Fruit fly (Drosophila melanogaster) whole organism, prepupa: ENCODE data around the gene salr.

ENCODE experiments used
- Blimp-1 ChIP-seq: fragments of 200-800 bp; sonication (Bioruptor generic); optimal IDR thresholded peaks from 3 replicates; lab custom pipeline; 2017; ENCODE audit warnings: missing biosample characterization, missing genetic modification characterization, mild to moderate bottlenecking, moderate library complexity, missing genetic modification reagents
- CG10631 ChIP-seq: fragments of 200-800 bp; sonication (Bioruptor generic); optimal IDR thresholded peaks from 2 replicates; lab custom pipeline; 2016; ENCODE audit warnings: missing biosample characterization, missing genetic modification characterization
- CG10669 ChIP-seq: fragments of 200-800 bp; sonication (Bioruptor generic); optimal IDR thresholded peaks from 3 replicates; lab custom pipeline; 2018; ENCODE audit warnings: missing biosample characterization, mild to moderate bottlenecking, missing genetic modification characterization, moderate library complexity
- CG11294 ChIP-seq: fragments of 200-800 bp; sonication (Bioruptor generic); IDR thresholded peaks from 2 replicates; pipeline ENCODE4 v1.3.6; 2022; ENCODE audit warnings: missing biosample characterization, missing genetic modification characterization
- CG15336 ChIP-seq: fragments of 200-800 bp; sonication (Bioruptor generic); IDR thresholded peaks from 2 replicates; pipeline ENCODE4 v1.3.6; 2022; ENCODE audit warnings: missing biosample characterization, missing genetic modification characterization
- CG1621 ChIP-seq: fragments of 200-800 bp; sonication (Bioruptor generic); optimal IDR thresholded peaks from 3 replicates; lab custom pipeline; 2018; ENCODE audit warnings: missing biosample characterization, mild to moderate bottlenecking, missing genetic modification characterization
- CG3032 ChIP-seq: fragments of 200-800 bp; optimal IDR thresholded peaks from 2 replicates; lab custom pipeline; 2019; ENCODE audit warnings: missing biosample characterization, mild to moderate bottlenecking, missing genetic modification characterization, moderate library complexity
- CG31627 ChIP-seq: fragments of 200-800 bp; sonication (Bioruptor generic); optimal IDR thresholded peaks from 3 replicates; lab custom pipeline; 2016; ENCODE audit warnings: missing biosample characterization, missing genetic modification characterization
- CG32006 ChIP-seq: fragments of 200-800 bp; sonication (Bioruptor generic); optimal IDR thresholded peaks from 3 replicates; lab custom pipeline; 2017; ENCODE audit warnings: missing biosample characterization, mild to moderate bottlenecking, missing genetic modification characterization
- CG34406 ChIP-seq: fragments of 200-800 bp; sonication (Bioruptor generic); optimal IDR thresholded peaks from 3 replicates; lab custom pipeline; 2016; ENCODE audit warnings: missing biosample characterization, missing genetic modification characterization
- CG3919 ChIP-seq: fragments of 200-800 bp; sonication (Bioruptor generic); optimal IDR thresholded peaks from 3 replicates; lab custom pipeline; 2016; ENCODE audit warnings: missing biosample characterization, missing genetic modification characterization
- CG6163 ChIP-seq: fragments of 200-800 bp; sonication (Bioruptor generic); IDR thresholded peaks from 3 replicates; pipeline ENCODE4 v1.3.6; 2022; ENCODE audit warnings: missing biosample characterization, missing genetic modification characterization
- CG6792 ChIP-seq: fragments of 200-800 bp; sonication (Bioruptor generic); optimal IDR thresholded peaks from 3 replicates; lab custom pipeline; 2016; ENCODE audit warnings: missing biosample characterization, missing genetic modification characterization
- CG6854 ChIP-seq: fragments of 200-800 bp; sonication (Bioruptor generic); optimal IDR thresholded peaks from 2 replicates; lab custom pipeline; 2017; ENCODE audit warnings: missing biosample characterization, mild to moderate bottlenecking, missing genetic modification characterization
- CG8119 ChIP-seq: fragments of 200-800 bp; sonication (Bioruptor generic); IDR thresholded peaks from 3 replicates; pipeline ENCODE4 v1.3.6; 2022; ENCODE audit warnings: missing biosample characterization, missing genetic modification characterization
- CG8319 ChIP-seq: fragments of 200-800 bp; sonication (Bioruptor generic); optimal IDR thresholded peaks from 3 replicates; lab custom pipeline; 2016; ENCODE audit warnings: missing biosample characterization, missing genetic modification characterization
- CG8632 ChIP-seq: fragments of 200-800 bp; sonication (Bioruptor generic); optimal IDR thresholded peaks from 3 replicates; lab custom pipeline; 2016; ENCODE audit warnings: missing biosample characterization, missing genetic modification characterization
- CG9139 ChIP-seq: fragments of 200-800 bp; sonication (Bioruptor generic); optimal IDR thresholded peaks from 3 replicates; lab custom pipeline; 2017; ENCODE audit warnings: missing biosample characterization, mild to moderate bottlenecking, missing genetic modification characterization
- Eip78C ChIP-seq: fragments of 200-800 bp; sonication (Bioruptor generic); peaks from one replicate; lab custom pipeline; 2016; ENCODE audit warnings: missing biosample characterization, missing genetic modification characterization
- Eip93F ChIP-seq: fragments of 200-800 bp; sonication (Bioruptor generic); optimal IDR thresholded peaks from 2 replicates; lab custom pipeline; 2016; ENCODE audit warnings: missing biosample characterization, mild to moderate bottlenecking, missing genetic modification characterization
- Ets96B ChIP-seq: fragments of 200-800 bp; optimal IDR thresholded peaks from 2 replicates; lab custom pipeline; 2019; ENCODE audit warnings: missing biosample characterization, mild to moderate bottlenecking, missing genetic modification characterization, moderate library complexity
- Gug ChIP-seq: fragments of 200-800 bp; sonication (Bioruptor generic); IDR thresholded peaks from 2 replicates; pipeline ENCODE4 v1.3.6; 2022; ENCODE audit warnings: missing biosample characterization, missing genetic modification characterization
- Hr38 ChIP-seq: sonication (Bioruptor generic); optimal IDR thresholded peaks from 2 replicates; lab custom pipeline; 2016; ENCODE audit warnings: missing biosample characterization, missing genetic modification characterization
- Hr39 ChIP-seq: fragments of 200-800 bp; sonication (Bioruptor generic); optimal IDR thresholded peaks from 2 replicates; lab custom pipeline; 2016; ENCODE audit warnings: missing biosample characterization, missing genetic modification characterization
- Lpt ChIP-seq: fragments of 200-800 bp; sonication (Bioruptor generic); optimal IDR thresholded peaks from 3 replicates; lab custom pipeline; 2016; ENCODE audit warnings: missing biosample characterization, missing genetic modification characterization
- Met ChIP-seq: fragments of 200-800 bp; sonication (Bioruptor generic); optimal IDR thresholded peaks from 3 replicates; lab custom pipeline; 2016; ENCODE audit warnings: missing biosample characterization, missing genetic modification characterization
- OdsH ChIP-seq: fragments of 200-800 bp; sonication (Bioruptor generic); optimal IDR thresholded peaks from 3 replicates; lab custom pipeline; 2016; ENCODE audit warnings: missing biosample characterization, missing genetic modification characterization
- Smox ChIP-seq: fragments of 200-800 bp; sonication (Bioruptor generic); optimal IDR thresholded peaks from 3 replicates; lab custom pipeline; 2016; ENCODE audit warnings: missing biosample characterization, missing genetic modification characterization
- Sox102F ChIP-seq: fragments of 200-800 bp; sonication (Bioruptor generic); optimal IDR thresholded peaks from 2 replicates; lab custom pipeline; 2016; ENCODE audit warnings: missing biosample characterization, mild to moderate bottlenecking, missing genetic modification characterization
- Sox14 ChIP-seq: fragments of 200-800 bp; sonication (Bioruptor generic); optimal IDR thresholded peaks from 3 replicates; lab custom pipeline; 2016; ENCODE audit warnings: missing biosample characterization, missing genetic modification characterization
- Sox15 ChIP-seq: fragments of 200-800 bp; sonication (Bioruptor generic); optimal IDR thresholded peaks from 3 replicates; lab custom pipeline; 2016; ENCODE audit warnings: missing biosample characterization, missing genetic modification characterization
- achi ChIP-seq: fragments of 200-800 bp; sonication (Bioruptor generic); optimal IDR thresholded peaks from 3 replicates; lab custom pipeline; 2016; ENCODE audit warnings: missing biosample characterization, missing genetic modification characterization
- cyc ChIP-seq: fragments of 200-800 bp; sonication (Bioruptor generic); optimal IDR thresholded peaks from 3 replicates; lab custom pipeline; 2016; ENCODE audit warnings: missing biosample characterization, missing genetic modification characterization
- dsx ChIP-seq: fragments of 200-800 bp; optimal IDR thresholded peaks from 3 replicates; lab custom pipeline; 2019; ENCODE audit warnings: missing biosample characterization, mild to moderate bottlenecking, missing genetic modification characterization, moderate library complexity; ENCODE audit not compliant: poor library complexity, severe bottlenecking
- eg ChIP-seq: fragments of 200-800 bp; sonication (Bioruptor generic); IDR thresholded peaks from 3 replicates; pipeline ENCODE4 v1.3.6; 2022; ENCODE audit warnings: missing biosample characterization, missing genetic modification characterization
- esn ChIP-seq: fragments of 200-800 bp; sonication (Bioruptor generic); optimal IDR thresholded peaks from 2 replicates; lab custom pipeline; 2016; ENCODE audit warnings: missing biosample characterization, mild to moderate bottlenecking, missing genetic modification characterization, moderate library complexity
- fd59A ChIP-seq: fragments of 200-800 bp; sonication (Bioruptor generic); optimal IDR thresholded peaks from 2 replicates; lab custom pipeline; 2017; ENCODE audit warnings: missing biosample characterization, mild to moderate bottlenecking, missing genetic modification characterization, missing genetic modification reagents
- fd85E ChIP-seq: fragments of 200-800 bp; sonication (Bioruptor generic); optimal IDR thresholded peaks from 3 replicates; lab custom pipeline; 2016; ENCODE audit warnings: missing biosample characterization, missing genetic modification characterization
- fkh ChIP-seq: fragments of 200-800 bp; sonication (Bioruptor generic); optimal IDR thresholded peaks from 3 replicates; lab custom pipeline; 2017; ENCODE audit warnings: missing biosample characterization, mild to moderate bottlenecking, missing genetic modification characterization, moderate library complexity
- lz ChIP-seq: fragments of 200-800 bp; sonication (Bioruptor generic); optimal IDR thresholded peaks from 3 replicates; lab custom pipeline; 2016; ENCODE audit warnings: missing biosample characterization, missing genetic modification characterization
- net ChIP-seq: fragments of 200-800 bp; sonication (Bioruptor generic); optimal IDR thresholded peaks from 3 replicates; lab custom pipeline; 2016; ENCODE audit warnings: missing biosample characterization, missing genetic modification characterization
- pdm3 ChIP-seq: fragments of 200-800 bp; sonication (Bioruptor generic); optimal IDR thresholded peaks from 3 replicates; lab custom pipeline; 2016; ENCODE audit warnings: missing biosample characterization, missing genetic modification characterization
- salr ChIP-seq, 2 experiments: fragments of 200-800 bp; sonication (Bioruptor generic); optimal IDR thresholded peaks; 3 replicates each; lab custom pipeline; 2016 to 2018; ENCODE audit warnings: missing biosample characterization in 2 of 2, missing genetic modification characterization in 2 of 2, mild to moderate bottlenecking in 1 of 2
- spab ChIP-seq: fragments of 200-800 bp; sonication (Bioruptor generic); optimal IDR thresholded peaks from 2 replicates; lab custom pipeline; 2017; ENCODE audit warnings: missing biosample characterization, mild to moderate bottlenecking, missing genetic modification characterization, missing genetic modification reagents
- svp ChIP-seq: fragments of 200-800 bp; sonication (Bioruptor generic); peaks from one replicate; lab custom pipeline; 2016; ENCODE audit warnings: missing biosample characterization, missing genetic modification characterization
- topi ChIP-seq: fragments of 200-800 bp; sonication (Bioruptor generic); optimal IDR thresholded peaks from 3 replicates; lab custom pipeline; 2016; ENCODE audit warnings: missing biosample characterization, missing genetic modification characterization
- vri ChIP-seq: fragments of 200-800 bp; sonication (Bioruptor generic); optimal IDR thresholded peaks from 3 replicates; lab custom pipeline; 2016; ENCODE audit warnings: missing biosample characterization, mild to moderate bottlenecking, missing genetic modification characterization

Gene salr

DNA sequence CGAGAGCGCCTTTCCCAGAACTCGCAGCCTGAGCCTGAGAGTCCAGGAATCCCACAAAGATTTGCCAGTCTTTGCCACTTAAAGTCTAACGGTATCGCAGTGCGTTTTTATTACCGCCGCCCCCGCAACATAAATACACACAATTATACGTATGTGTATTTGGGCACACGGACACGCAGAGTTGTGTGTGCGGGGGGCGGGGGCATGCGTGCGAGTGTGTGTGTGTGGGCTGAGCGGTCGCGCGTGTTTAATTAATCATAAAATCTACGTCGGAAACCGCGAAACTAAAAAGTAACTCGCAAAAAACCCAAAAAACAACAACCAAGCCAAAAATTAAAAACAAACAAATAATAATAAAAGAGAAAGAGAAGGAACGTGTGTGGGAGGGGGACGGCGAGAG is 520 bp downstream of the salr start:
- no peak for TF ChIP-seq Blimp-1 (GFP tag; lab: Kevin White, UChicago)
- TF ChIP-seq, all 60 proteins: peak for 0

DNA sequence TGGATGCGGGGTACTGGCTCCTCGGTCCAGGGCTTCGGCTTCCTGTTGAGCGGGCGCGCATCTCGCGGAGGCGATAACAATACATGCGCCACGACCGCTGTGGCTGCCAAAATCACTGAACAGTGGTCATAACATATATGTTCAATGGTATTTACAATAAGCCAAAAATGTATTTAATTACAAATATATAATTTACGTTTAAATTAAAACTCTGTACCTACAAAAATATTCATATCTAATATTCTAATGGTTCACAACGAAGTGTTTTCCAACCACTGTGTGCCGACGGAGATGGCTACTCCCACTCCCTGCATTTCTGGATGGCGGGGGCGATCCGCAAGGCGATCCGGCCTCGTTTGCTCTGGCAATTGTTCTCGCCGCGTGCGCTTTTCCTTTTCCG is 26.1 kb downstream of the salr start:
- TF ChIP-seq salr (GFP tag; optimal IDR thresholded peaks at IDR 0.05; lab: Kevin White, UChicago): peak in 1 of 2 experiments; percentile 73
- peak; percentile 47 for TF ChIP-seq CG15336 (GFP tag; lab: Robert Waterston, UW)
- peak; percentile 12 for TF ChIP-seq Hr39 (GFP tag; lab: Kevin White, UChicago)
- peak; percentile 43 for TF ChIP-seq Met (GFP tag; lab: Kevin White, UChicago)
- peak; percentile 50 for TF ChIP-seq esn (GFP tag; lab: Kevin White, UChicago)
- TF ChIP-seq CG3032 (tag; lab: Kevin White, UChicago): no peak
- peak; percentile 28; the same call in 2 of the 3 replicates for TF ChIP-seq CG8119
- no peak for TF ChIP-seq fkh (GFP tag; lab: Kevin White, UChicago)
- peak; percentile 59 for TF ChIP-seq Eip78C
- peak; percentile 30 for TF ChIP-seq lz (GFP tag; lab: Kevin White, UChicago)
- peak; percentile 6 for TF ChIP-seq CG31627 (GFP tag; lab: Kevin White, UChicago)
- TF ChIP-seq CG10631 (GFP tag; lab: Kevin White, UChicago): peak; percentile 12
- TF ChIP-seq CG3919 (GFP tag; lab: Kevin White, UChicago): peak; percentile 38
- no peak for TF ChIP-seq Sox15 (GFP tag; lab: Kevin White, UChicago)
- no peak for TF ChIP-seq CG11294 (GFP tag; lab: Robert Waterston, UW)
- TF ChIP-seq Sox14 (GFP tag; lab: Kevin White, UChicago): peak; percentile 26
- peak; percentile 7 for TF ChIP-seq cyc (GFP tag; lab: Kevin White, UChicago)
- TF ChIP-seq Lpt (GFP tag; lab: Kevin White, UChicago): no peak
- peak; percentile 7 for TF ChIP-seq pdm3 (GFP tag; lab: Kevin White, UChicago)
- TF ChIP-seq Sox102F (GFP tag; lab: Kevin White, UChicago): peak; percentile 29
- no peak for TF ChIP-seq fd59A
- TF ChIP-seq OdsH: peak; percentile 31
- TF ChIP-seq Ets96B (tag; lab: Kevin White, UChicago): peak; percentile 15
- TF ChIP-seq topi (GFP tag; lab: Kevin White, UChicago): peak; percentile 14
- no peak for TF ChIP-seq spab (GFP tag; lab: Kevin White, UChicago)
- TF ChIP-seq CG9139: no peak
- no peak for TF ChIP-seq fd85E
- peak; percentile 76 for TF ChIP-seq svp (GFP tag; lab: Kevin White, UChicago)
- TF ChIP-seq eg (GFP tag; lab: Robert Waterston, UW): 0 out of 3 replicates have a peak, but pooled peaks have one; percentile 33
- TF ChIP-seq CG6792: peak; percentile 15
- TF ChIP-seq Smox: peak; percentile 28
- 0 out of 2 replicates have a peak, but pooled peaks have one; percentile 18 for TF ChIP-seq Gug (GFP tag; lab: Robert Waterston, UW)
- peak; percentile 32 for TF ChIP-seq achi (GFP tag; lab: Kevin White, UChicago)
- TF ChIP-seq CG6163 (GFP tag; lab: Robert Waterston, UW): peak; percentile 53; the same call in 1 of the 3 replicates
- TF ChIP-seq CG32006 (GFP tag; lab: Kevin White, UChicago): peak; percentile 44
- no peak for TF ChIP-seq CG34406 (GFP tag; lab: Kevin White, UChicago)

dm6 chr2L:11386379-11387017 is 27.8 kb downstream of the salr start:
- peak; percentile 15 for TF ChIP-seq Hr39 (GFP tag; lab: Kevin White, UChicago)
- TF ChIP-seq CG8632 (GFP tag; lab: Kevin White, UChicago): peak; percentile 14
- TF ChIP-seq spab (GFP tag; lab: Kevin White, UChicago): peak; percentile 46
- TF ChIP-seq fd85E: no peak
- peak; percentile 44 for TF ChIP-seq CG1621 (tag; lab: Kevin White, UChicago)
- peak; percentile 64 for TF ChIP-seq net (GFP tag; lab: Kevin White, UChicago)
- TF ChIP-seq CG8319 (GFP tag; lab: Kevin White, UChicago): peak; percentile 20
- peak; percentile 36 for TF ChIP-seq CG6792
- peak; percentile 57 for TF ChIP-seq Met (GFP tag; lab: Kevin White, UChicago)
- no peak for TF ChIP-seq Hr38 (GFP tag; lab: Kevin White, UChicago)
- no peak for TF ChIP-seq CG6854 (GFP tag; lab: Kevin White, UChicago)
- peak; percentile 61 for TF ChIP-seq Lpt (GFP tag; lab: Kevin White, UChicago)
- TF ChIP-seq CG9139: no peak
- peak; percentile 65; the same call in 2 of the 3 replicates for TF ChIP-seq CG8119
- TF ChIP-seq Eip93F (GFP tag; lab: Kevin White, UChicago): no peak
- TF ChIP-seq vri (GFP tag; lab: Kevin White, UChicago): peak; percentile 21
- TF ChIP-seq Sox15 (GFP tag; lab: Kevin White, UChicago): peak; percentile 6
- peak; percentile 68 for TF ChIP-seq CG10669 (GFP tag; lab: Kevin White, UChicago)
- peak; percentile 32 for TF ChIP-seq Smox
- TF ChIP-seq CG10631 (GFP tag; lab: Kevin White, UChicago): peak; percentile 59
- peak; percentile 61; the same call in 1 of the 2 replicates for TF ChIP-seq CG15336 (GFP tag; lab: Robert Waterston, UW)
- peak; percentile 56 for TF ChIP-seq dsx (GFP tag; lab: Kevin White, UChicago)
